Fruit fly (Drosophila melanogaster): ENCODE data around the gene CG4582.

DNA sequence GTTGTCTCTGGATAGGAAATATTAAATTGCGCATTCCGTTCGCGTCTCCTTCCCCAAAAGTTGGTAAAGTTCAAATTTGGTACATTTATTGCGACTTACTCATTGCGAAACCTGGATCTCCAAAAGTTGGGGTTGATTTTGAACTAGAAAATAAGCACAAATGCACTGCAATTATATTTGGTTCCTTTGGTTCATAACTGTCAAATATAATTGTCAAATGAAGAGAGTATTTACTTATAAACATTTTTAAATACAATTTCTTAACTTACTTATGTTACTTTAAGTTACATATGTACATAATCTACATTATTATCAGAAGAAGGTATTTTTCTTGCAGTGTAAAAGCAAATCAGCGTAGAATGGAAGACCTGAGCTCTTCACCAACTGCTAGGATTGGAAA is 47.6 kb upstream of the CG4582 start:
- TF ChIP-seq usp (GFP tag; optimal IDR thresholded peaks at IDR 0.05) (no peak), Jra (GFP tag; optimal IDR thresholded peaks at IDR 0.05) (no peak), fru (GFP tag; optimal IDR thresholded peaks at IDR 0.05) (no peak), Vsx2 (GFP tag; optimal IDR thresholded peaks at IDR 0.05; ENCODE audit: partially characterized antibody) (no peak), OdsH (GFP tag; optimal IDR thresholded peaks at IDR 0.05) (no peak), psq (GFP tag; optimal IDR thresholded peaks at IDR 0.05) (no peak)

Measured in whole organism, wandering third instar larva.